Worm (Caenorhabditis elegans) whole organism, L1 larva: ENCODE measurements around the gene Y56A3A.2.

Source experiments
- C16A3.4 ChIP-seq: fragments of 150-350 bp; optimal IDR thresholded peaks from 2 replicates; lab custom pipeline; 2014; ENCODE audit warnings: missing biosample characterization, missing genetic modification characterization
- C34B4.2 ChIP-seq: sonication (generic microtip); optimal IDR thresholded peaks from 2 replicates; lab custom pipeline; 2017; ENCODE audit warnings: mild to moderate bottlenecking, missing genetic modification characterization, missing compliant biosample characterization
- F16B12.6 ChIP-seq: fragments of 150-350 bp; optimal IDR thresholded peaks from 2 replicates; lab custom pipeline; 2014; ENCODE audit warnings: missing biosample characterization, missing genetic modification characterization
- Y116A8C.19 ChIP-seq: sonication (generic microtip); optimal IDR thresholded peaks from 2 replicates; lab custom pipeline; 2016; ENCODE audit warnings: missing compliant biosample characterization, missing genetic modification characterization, borderline replicate concordance
- aha-1 ChIP-seq: fragments of 150-350 bp; optimal IDR thresholded peaks from 2 replicates; lab custom pipeline; 2014; ENCODE audit warnings: missing biosample characterization, missing genetic modification characterization
- alr-1 ChIP-seq: fragments of 200-800 bp; sonication (Bioruptor generic); optimal IDR thresholded peaks from 2 replicates; lab custom pipeline; 2018; ENCODE audit warnings: borderline replicate concordance, mild to moderate bottlenecking, missing genetic modification characterization, missing compliant biosample characterization
- blmp-1 ChIP-seq: fragments of 150-350 bp; optimal IDR thresholded peaks from 2 replicates; lab custom pipeline; 2014; ENCODE audit warnings: missing biosample characterization, missing genetic modification characterization
- ceh-82 ChIP-seq, 3 experiments: fragments of 150-350 bp in 1 of 3; sonication (generic microtip) in 2 of 3; optimal IDR thresholded peaks; 2 replicates each; lab custom pipeline; 2014 to 2017; ENCODE audit warnings: missing biosample characterization in 3 of 3, missing genetic modification characterization in 3 of 3
- ceh-88 ChIP-seq: fragments of 200-800 bp; sonication (Bioruptor generic); IDR thresholded peaks from 2 replicates; pipeline ENCODE4 v1.3.6; 2022; ENCODE audit warnings: missing genetic modification characterization, missing compliant biosample characterization
- dpl-1 ChIP-seq, 3 experiments: fragments of 150-350 bp in 2 of 3; sonication (generic microtip) in 1 of 3; optimal IDR thresholded peaks; 2 replicates each; lab custom pipeline; 2014 to 2017; ENCODE audit warnings: missing biosample characterization in 3 of 3, missing genetic modification characterization in 3 of 3, missing genetic modification reagents in 3 of 3
- dsc-1 ChIP-seq: sonication (generic microtip); optimal IDR thresholded peaks from 2 replicates; lab custom pipeline; 2016; ENCODE audit warnings: mild to moderate bottlenecking, missing genetic modification characterization, missing compliant biosample characterization
- efl-1 ChIP-seq, 4 experiments: fragments of 150-350 bp; optimal IDR thresholded peaks in 3 of 4; peaks in 1 of 4; 1 replicate in 1 of 4; 2 replicates in 3 of 4; lab custom pipeline; 2014; ENCODE audit warnings: missing biosample characterization in 2 of 4, missing genetic modification characterization in 2 of 4, missing genetic modification reagents in 2 of 4
- egl-13 ChIP-seq: sonication (generic microtip); optimal IDR thresholded peaks from 2 replicates; lab custom pipeline; 2016; ENCODE audit warnings: missing genotype, missing genetic modification reagents, missing genetic modification characterization, missing compliant biosample characterization
- elt-2 ChIP-seq: sonication (generic microtip); optimal IDR thresholded peaks from 2 replicates; lab custom pipeline; 2016; ENCODE audit warnings: missing genetic modification characterization, mild to moderate bottlenecking, inconsistent platforms, missing compliant biosample characterization, missing genetic modification reagents
- elt-3 ChIP-seq, 6 experiments: fragments of 150-350 bp in 1 of 6; sonication (generic microtip); optimal IDR thresholded peaks; 2 replicates each; lab custom pipeline; 2017 to 2018; ENCODE audit warnings: missing biosample characterization in 6 of 6, missing genetic modification characterization in 6 of 6, inconsistent platforms in 1 of 6
- ets-5 ChIP-seq: fragments of 200-800 bp; sonication (Bioruptor generic); IDR thresholded peaks from 2 replicates; pipeline ENCODE4 v1.3.6; 2022; ENCODE audit warnings: missing genetic modification characterization, missing compliant biosample characterization
- fkh-4 ChIP-seq: sonication (generic microtip); optimal IDR thresholded peaks from 2 replicates; lab custom pipeline; 2016; ENCODE audit warnings: missing compliant biosample characterization, missing genetic modification characterization, borderline replicate concordance
- fkh-8 ChIP-seq: sonication (generic microtip); optimal IDR thresholded peaks from 2 replicates; lab custom pipeline; 2016; ENCODE audit warnings: mild to moderate bottlenecking, missing genetic modification characterization, missing compliant biosample characterization
- grh-1 ChIP-seq: fragments of 200-800 bp; sonication (Bioruptor generic); IDR thresholded peaks from 2 replicates; pipeline ENCODE4 v1.3.6; 2022; ENCODE audit warnings: missing genetic modification reagents, missing genetic modification characterization, missing compliant biosample characterization
- hlh-17 ChIP-seq: fragments of 200-800 bp; sonication (Bioruptor generic); optimal IDR thresholded peaks from 2 replicates; lab custom pipeline; 2018; ENCODE audit warnings: missing genetic modification characterization, mild to moderate bottlenecking, missing compliant biosample characterization, moderate library complexity, borderline replicate concordance
- lin-14 ChIP-seq: fragments of 200-800 bp; sonication (Bioruptor generic); optimal IDR thresholded peaks from 2 replicates; lab custom pipeline; 2018; ENCODE audit warnings: mild to moderate bottlenecking, missing genetic modification characterization, moderate library complexity, missing compliant biosample characterization
- lin-15B ChIP-seq: fragments of 150-350 bp; sonication (generic microtip); optimal IDR thresholded peaks from 3 replicates; lab custom pipeline; 2014; ENCODE audit warnings: missing biosample characterization, missing genetic modification characterization
- lin-35 ChIP-seq, 2 experiments: fragments of 150-350 bp; optimal IDR thresholded peaks; 2 replicates each; lab custom pipeline; 2014; ENCODE audit warnings: missing biosample characterization in 2 of 2, missing genetic modification characterization in 2 of 2, missing genetic modification reagents in 2 of 2
- lsy-2 ChIP-seq, 2 experiments: fragments of 150-350 bp; optimal IDR thresholded peaks; 2 replicates each; lab custom pipeline; 2014; ENCODE audit warnings: missing biosample characterization in 2 of 2, missing genetic modification characterization in 2 of 2
- mdl-1 ChIP-seq, 2 experiments: fragments of 150-350 bp; optimal IDR thresholded peaks; 2 replicates each; lab custom pipeline; 2014 to 2017; ENCODE audit warnings: missing biosample characterization in 2 of 2, missing genetic modification characterization in 2 of 2, inconsistent platforms in 1 of 2
- mep-1 ChIP-seq: fragments of 150-350 bp; optimal IDR thresholded peaks from 2 replicates; lab custom pipeline; 2014; ENCODE audit warnings: missing biosample characterization, missing genetic modification characterization
- nhr-12 ChIP-seq: sonication (generic microtip); optimal IDR thresholded peaks from 2 replicates; lab custom pipeline; 2017; ENCODE audit warnings: missing biosample characterization, missing genetic modification characterization
- nhr-19 ChIP-seq: fragments of 200-800 bp; sonication (Bioruptor generic); conservative IDR thresholded peaks from 2 replicates; pipeline ENCODE4 v1.3.6; 2022; ENCODE audit warnings: missing genetic modification characterization, missing compliant biosample characterization
- nhr-20 ChIP-seq: sonication (generic microtip); optimal IDR thresholded peaks from 2 replicates; lab custom pipeline; 2016; ENCODE audit warnings: mild to moderate bottlenecking, missing genetic modification characterization, missing compliant biosample characterization
- nhr-76 ChIP-seq: sonication (generic microtip); optimal IDR thresholded peaks from 2 replicates; lab custom pipeline; 2017; ENCODE audit warnings: missing biosample characterization, missing genetic modification characterization
- nhr-77 ChIP-seq: fragments of 150-350 bp; optimal IDR thresholded peaks from 2 replicates; lab custom pipeline; 2014; ENCODE audit warnings: missing biosample characterization, missing genetic modification characterization
- nhr-85 ChIP-seq: sonication (generic microtip); peaks from one replicate; lab custom pipeline; 2016; ENCODE audit warnings: missing genetic modification characterization, inconsistent platforms, missing compliant biosample characterization
- pag-3 ChIP-seq: sonication (generic microtip); optimal IDR thresholded peaks from 2 replicates; lab custom pipeline; 2017; ENCODE audit warnings: missing genetic modification characterization, mild to moderate bottlenecking, missing compliant biosample characterization, antibody characterized with exemption, borderline replicate concordance; ENCODE audit not compliant: insufficient read depth
- pqm-1 ChIP-seq: sonication (generic microtip); optimal IDR thresholded peaks from 3 replicates; lab custom pipeline; 2017; ENCODE audit warnings: missing biosample characterization, missing genetic modification characterization
- skn-1 ChIP-seq: fragments of 150-350 bp; optimal IDR thresholded peaks from 2 replicates; lab custom pipeline; 2014; ENCODE audit warnings: missing biosample characterization, missing genetic modification characterization
- snu-23 ChIP-seq: sonication (generic microtip); optimal IDR thresholded peaks from 2 replicates; lab custom pipeline; 2016; ENCODE audit warnings: missing genetic modification characterization, missing compliant biosample characterization
- tlp-1 ChIP-seq: fragments of 150-350 bp; optimal IDR thresholded peaks from 2 replicates; lab custom pipeline; 2014; ENCODE audit warnings: missing biosample characterization, missing genetic modification characterization
- unc-130 ChIP-seq: fragments of 150-350 bp; optimal IDR thresholded peaks from 2 replicates; lab custom pipeline; 2017; ENCODE audit warnings: missing biosample characterization, missing genetic modification characterization, inconsistent platforms
- unc-30 ChIP-seq: sonication (generic microtip); optimal IDR thresholded peaks from 2 replicates; lab custom pipeline; 2017; ENCODE audit warnings: missing biosample characterization, missing genetic modification characterization
- unc-62 ChIP-seq: fragments of 150-350 bp; optimal IDR thresholded peaks from 2 replicates; lab custom pipeline; 2014; ENCODE audit warnings: missing biosample characterization, missing genetic modification reagents, missing genetic modification characterization
- vab-15 ChIP-seq: sonication (generic microtip); optimal IDR thresholded peaks from 2 replicates; lab custom pipeline; 2017; ENCODE audit warnings: missing genotype, mild to moderate bottlenecking, missing genetic modification characterization, missing compliant biosample characterization
- xbp-1 ChIP-seq: sonication (generic microtip); optimal IDR thresholded peaks from 2 replicates; lab custom pipeline; 2016; ENCODE audit warnings: missing genetic modification characterization, missing compliant biosample characterization
- zag-1 ChIP-seq: fragments of 150-350 bp; optimal IDR thresholded peaks from 2 replicates; lab custom pipeline; 2014; ENCODE audit warnings: missing biosample characterization, missing genetic modification characterization

The Y56A3A.2 gene

ce11 chrIII:11848317-11848716 is 13.7 kb downstream of the Y56A3A.2 start:
- TF ChIP-seq nhr-85 (tag; lab: Kevin White, UChicago) = peak; percentile 29
- TF ChIP-seq nhr-76 (tag; lab: Kevin White, UChicago) = no peak

- no peak for TF ChIP-seq fkh-4
- no peak for TF ChIP-seq ceh-88 (GFP tag; lab: Robert Waterston, UW)
- TF ChIP-seq F16B12.6 = peak; percentile 88
- TF ChIP-seq C16A3.4 (tag; lab: Kevin White, UChicago) = peak; percentile 40
- peak; percentile 33 to 59 (median 40) for TF ChIP-seq dpl-1 (GFP tag; optimal IDR thresholded peaks at IDR 0.05; lab: Kevin White, UChicago)
- TF ChIP-seq mdl-1 (tag; optimal IDR thresholded peaks at IDR 0.05; lab: Kevin White, UChicago) = peak in 1 of 2 experiments; percentile 33
- TF ChIP-seq ceh-82 (tag; optimal IDR thresholded peaks at IDR 0.05; lab: Kevin White, UChicago) = peak in 1 of 3 experiments; percentile 46
- no peak for TF ChIP-seq aha-1
- TF ChIP-seq mep-1 (tag; lab: Kevin White, UChicago) = peak; percentile 44
- peak; percentile 39 for TF ChIP-seq unc-130 (tag; lab: Kevin White, UChicago)
- TF ChIP-seq unc-30 (tag; lab: Kevin White, UChicago) = no peak
- TF ChIP-seq lin-14 (GFP tag; lab: Kevin White, UChicago) = no peak
- TF ChIP-seq nhr-77 (tag; lab: Kevin White, UChicago) = no peak
- peak; percentile 7 for TF ChIP-seq lin-15B (tag; lab: Kevin White, UChicago)
- TF ChIP-seq xbp-1 (tag; lab: Kevin White, UChicago) = peak; percentile 10
- peak; percentile 61 to 75 for TF ChIP-seq lin-35 (GFP tag; optimal IDR thresholded peaks at IDR 0.05; lab: Kevin White, UChicago)
- no peak for TF ChIP-seq grh-1
- TF ChIP-seq efl-1 (optimal IDR thresholded peaks at IDR 0.05; lab: Kevin White, UChicago) = peak; percentile 40 to 56
- peak; percentile 57 to 86 for TF ChIP-seq efl-1 (GFP tag; optimal IDR thresholded peaks at IDR 0.05 in 1 of 2; lab: Kevin White, UChicago)
- peak in 1 of 6 experiments; percentile 67 for TF ChIP-seq elt-3 (tag; optimal IDR thresholded peaks at IDR 0.05; lab: Kevin White, UChicago)
- peak; percentile 20 for TF ChIP-seq pag-3 (tag; lab: Kevin White, UChicago)
- peak; percentile 93 to 99 for TF ChIP-seq lsy-2 (tag; optimal IDR thresholded peaks at IDR 0.05; lab: Kevin White, UChicago)
- TF ChIP-seq nhr-20 (tag; lab: Kevin White, UChicago) = no peak
- TF ChIP-seq snu-23 (GFP tag; lab: Kevin White, UChicago) = peak; percentile 50
- no peak for TF ChIP-seq hlh-17 (GFP tag; lab: Kevin White, UChicago)
- peak; percentile 69 for TF ChIP-seq skn-1 (tag; lab: Kevin White, UChicago)
- TF ChIP-seq nhr-12 (tag; lab: Kevin White, UChicago) = no peak
- peak; percentile 1 for TF ChIP-seq blmp-1
- TF ChIP-seq pqm-1 (tag; lab: Kevin White, UChicago) = no peak
- TF ChIP-seq fkh-8 (tag; lab: Kevin White, UChicago) = peak; percentile 21
Observed at ce11 chrIII:11847658-11848202, 14.3 kb downstream of the Y56A3A.2 start, which contains the start of gene mif-1. Gene mif-1 (plus strand): TSS chrIII:11848152.

ce11 chrIII:11847014-11847413 is 15.0 kb downstream of the Y56A3A.2 start:
- TF ChIP-seq lsy-2 (tag; optimal IDR thresholded peaks at IDR 0.05; lab: Kevin White, UChicago) (peak in 1 of 2 experiments; percentile 30), pag-3 (tag; lab: Kevin White, UChicago) (no peak)

- TF ChIP-seq C34B4.2 (tag; lab: Kevin White, UChicago) (no peak), zag-1 (tag; lab: Kevin White, UChicago) (no peak)
Observed at ce11 chrIII:11846365-11846764, 15.7 kb downstream of the Y56A3A.2 start, which contains the start of gene ntl-3. Gene ntl-3 (minus strand): TSS chrIII:11846465.

- TF ChIP-seq tlp-1 (tag; lab: Kevin White, UChicago) (no peak), ets-5 (GFP tag; lab: Robert Waterston, UW) (no peak), efl-1 (optimal IDR thresholded peaks at IDR 0.05; lab: Kevin White, UChicago) (no peak), efl-1 (GFP tag; optimal IDR thresholded peaks at IDR 0.05 in 1 of 2; lab: Kevin White, UChicago) (no peak), lin-14 (GFP tag; lab: Kevin White, UChicago) (no peak), Y116A8C.19 (tag; lab: Kevin White, UChicago) (no peak), alr-1 (tag; lab: Kevin White, UChicago) (no peak), xbp-1 (tag; lab: Kevin White, UChicago) (no peak), egl-13 (no peak), vab-15 (tag; lab: Kevin White, UChicago) (no peak), fkh-8 (tag; lab: Kevin White, UChicago) (no peak), mep-1 (tag; lab: Kevin White, UChicago) (no peak), unc-62 (no peak), nhr-19 (GFP tag; lab: Robert Waterston, UW) (no peak), dsc-1 (tag; lab: Kevin White, UChicago) (no peak), elt-2 (tag; lab: Kevin White, UChicago) (no peak), nhr-76 (tag; lab: Kevin White, UChicago) (no peak)
Observed at ce11 chrIII:11843007-11843406, 19.0 kb downstream of the Y56A3A.2 start.
